Worm (Caenorhabditis elegans): ENCODE measurements around the gene col-115.

Gene col-115

ce11 chrIV:7987083-7987482, 1.4 kb upstream of the col-115 start, which contains the start of gene mec-17:
TSS of gene mec-17 (minus strand) at chrIV:7987183.
- TF ChIP-seq elt-1 (tag; optimal IDR thresholded peaks at IDR 0.05), result no peak
- TF ChIP-seq sma-3 (GFP tag; optimal IDR thresholded peaks at IDR 0.05), result no peak
- no peak for TF ChIP-seq peb-1 (tag; optimal IDR thresholded peaks at IDR 0.05)
- no peak for TF ChIP-seq fos-1 (tag; optimal IDR thresholded peaks at IDR 0.05)
- no peak for TF ChIP-seq snpc-4 (tag; optimal IDR thresholded peaks at IDR 0.05)
- TF ChIP-seq F13H6.1 (tag; optimal IDR thresholded peaks at IDR 0.05), result no peak
- TF ChIP-seq unc-55 (GFP tag; optimal IDR thresholded peaks at IDR 0.05), result peak; percentile 45

ce11 chrIV:7994715-7995114, 6.2 kb downstream of the col-115 start:
- TF ChIP-seq elt-3 (tag; optimal IDR thresholded peaks at IDR 0.05) (no peak), dmd-4 (tag; optimal IDR thresholded peaks at IDR 0.05) (no peak), ceh-16 (tag; optimal IDR thresholded peaks at IDR 0.05) (no peak), ztf-1 (GFP tag; conservative IDR thresholded peaks at IDR 0.05) (no peak), ztf-4 (tag; optimal IDR thresholded peaks at IDR 0.05) (no peak), Y55F3AM.14 (GFP tag; optimal IDR thresholded peaks at IDR 0.05) (no peak), fos-1 (tag; optimal IDR thresholded peaks at IDR 0.05) (no peak), crh-2 (tag; optimal IDR thresholded peaks at IDR 0.05) (no peak), nhr-6 (tag; optimal IDR thresholded peaks at IDR 0.05) (no peak), mdl-1 (tag; optimal IDR thresholded peaks at IDR 0.05) (no peak), unc-62 (GFP tag; optimal IDR thresholded peaks at IDR 0.05) (no peak), sma-3 (GFP tag; optimal IDR thresholded peaks at IDR 0.05) (no peak), nhr-23 (tag; optimal IDR thresholded peaks at IDR 0.05) (no peak)

DNA sequence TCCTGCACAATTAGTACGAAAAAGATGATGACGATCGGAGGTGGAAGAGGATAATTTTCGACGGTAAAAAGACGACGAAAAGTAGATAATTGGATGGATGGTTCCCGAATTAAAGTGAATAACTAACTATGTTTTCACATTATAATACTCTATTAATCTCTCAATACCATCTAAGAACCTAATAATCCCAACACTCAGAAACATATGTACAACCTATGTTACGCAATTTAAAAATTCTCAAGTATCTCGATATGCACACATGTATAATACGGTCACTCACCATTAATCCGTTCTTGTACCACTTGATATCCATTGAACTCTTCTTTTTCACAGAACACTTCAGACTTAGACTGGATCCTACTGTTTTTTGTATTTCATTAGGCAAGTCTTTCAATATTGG, 12.3 kb downstream of the col-115 start:
- TF ChIP-seq ceh-16 (tag; optimal IDR thresholded peaks at IDR 0.05), result no peak
- no peak for TF ChIP-seq elt-1 (tag; optimal IDR thresholded peaks at IDR 0.05)
- TF ChIP-seq lin-39 (tag; optimal IDR thresholded peaks at IDR 0.05), result no peak
- peak; percentile 31 for TF ChIP-seq nhr-25 (tag; optimal IDR thresholded peaks at IDR 0.05)
- TF ChIP-seq mbf-1 (tag; optimal IDR thresholded peaks at IDR 0.05), result no peak

DNA sequence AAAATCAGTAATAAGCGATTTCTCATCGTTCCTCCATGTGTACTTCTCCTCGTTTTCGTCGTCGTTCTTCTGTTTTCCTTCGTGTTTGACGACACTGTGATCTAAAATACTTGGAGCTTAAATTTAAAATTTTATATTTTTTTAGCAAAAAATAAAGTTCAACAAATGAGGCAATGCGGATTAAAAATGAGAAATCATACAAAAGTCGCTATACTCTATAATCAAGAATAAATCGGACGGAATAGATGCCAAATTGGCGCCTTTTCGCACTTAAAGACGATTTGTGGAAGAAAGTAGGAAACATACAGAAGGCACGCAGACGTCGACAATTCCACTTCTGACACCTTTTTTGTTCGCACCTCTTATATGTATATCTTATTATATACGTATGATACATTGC, 15.5 kb downstream of the col-115 start, which contains the start of gene rig-4:
rig-4 (minus strand) TSS at position 101 of the 400 bp plus-strand sequence.
- TF ChIP-seq unc-39 (tag; optimal IDR thresholded peaks at IDR 0.05) (no peak), unc-62 (GFP tag; optimal IDR thresholded peaks at IDR 0.05) (no peak), sem-4 (tag; optimal IDR thresholded peaks at IDR 0.05) (no peak), ama-1 (optimal IDR thresholded peaks at IDR 0.05) (no peak), ztf-11 (tag; optimal IDR thresholded peaks at IDR 0.05) (no peak), alr-1 (tag; optimal IDR thresholded peaks at IDR 0.05) (no peak), lin-11 (tag; optimal IDR thresholded peaks at IDR 0.05) (no peak), lin-39 (tag; optimal IDR thresholded peaks at IDR 0.05) (no peak), nhr-237 (tag; optimal IDR thresholded peaks at IDR 0.05) (no peak), nhr-6 (tag; optimal IDR thresholded peaks at IDR 0.05) (no peak)

DNA sequence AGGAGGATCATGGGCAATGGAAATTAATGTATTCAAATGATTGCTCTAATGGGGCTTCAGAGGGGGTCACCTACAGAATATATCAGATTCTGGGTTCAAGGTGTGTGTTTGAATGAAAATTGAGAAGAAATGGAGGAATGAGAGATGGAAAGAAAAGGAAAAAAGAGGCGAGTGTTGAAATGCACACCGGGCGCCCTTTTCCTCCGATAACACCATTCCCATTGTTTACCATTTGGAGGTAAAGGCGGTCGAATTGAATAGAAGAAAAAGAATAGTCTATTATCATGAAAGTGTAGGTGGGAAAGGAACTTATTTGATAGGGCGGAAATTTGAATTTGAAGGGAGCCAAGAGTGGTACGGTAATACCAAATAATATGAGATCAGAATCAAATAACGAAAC, 16.9 kb downstream of the col-115 start:
- TF ChIP-seq nhr-21 (tag; optimal IDR thresholded peaks at IDR 0.05), result no peak
- TF ChIP-seq fos-1 (tag; optimal IDR thresholded peaks at IDR 0.05), result peak; percentile 23
- no peak for TF ChIP-seq mbf-1 (tag; optimal IDR thresholded peaks at IDR 0.05)
- no peak for TF ChIP-seq snpc-4 (tag; optimal IDR thresholded peaks at IDR 0.05)
- TF ChIP-seq alr-1 (tag; optimal IDR thresholded peaks at IDR 0.05), result no peak
- no peak for TF ChIP-seq F13H6.1 (tag; optimal IDR thresholded peaks at IDR 0.05)

- no peak for TF ChIP-seq unc-55 (GFP tag; optimal IDR thresholded peaks at IDR 0.05)
- no peak for TF ChIP-seq nhr-12 (tag; optimal IDR thresholded peaks at IDR 0.05)
- TF ChIP-seq unc-39 (tag; optimal IDR thresholded peaks at IDR 0.05), result no peak
- no peak for TF ChIP-seq ama-1 (optimal IDR thresholded peaks at IDR 0.05)
- TF ChIP-seq ztf-4 (tag; optimal IDR thresholded peaks at IDR 0.05), result no peak
Measured at ce11 chrIV:8006161-8006560, 17.7 kb downstream of the col-115 start.

- TF ChIP-seq nhr-12 (tag; optimal IDR thresholded peaks at IDR 0.05), result no peak
Measured at ce11 chrIV:8007549-8007948, 19.1 kb downstream of the col-115 start.

Measured in whole organism, L2 larva.